Worm (Caenorhabditis elegans): ENCODE results near the gene gcy-14.

gcy-14 gene

ce11 chrV:14868181-14868580 is at the start of gene gcy-14:
Gene gcy-14, minus strand, starts transcription at chrV:14868281.
- no peak for TF ChIP-seq hlh-1 (tag; optimal IDR thresholded peaks at IDR 0.05)
- no peak for TF ChIP-seq unc-62 (GFP tag; optimal IDR thresholded peaks at IDR 0.05)
- TF ChIP-seq lin-13 (tag; optimal IDR thresholded peaks at IDR 0.05): no peak
- TF ChIP-seq mls-2 (tag; optimal IDR thresholded peaks at IDR 0.05): no peak
- no peak for TF ChIP-seq flh-1 (GFP tag; optimal IDR thresholded peaks at IDR 0.05)
- TF ChIP-seq ceh-43 (GFP tag; optimal IDR thresholded peaks at IDR 0.05): no peak
- no peak for TF ChIP-seq ceh-39 (tag; optimal IDR thresholded peaks at IDR 0.05)
- no peak for TF ChIP-seq pha-4 (tag; optimal IDR thresholded peaks at IDR 0.05)
- no peak for TF ChIP-seq sem-2 (GFP tag; optimal IDR thresholded peaks at IDR 0.05)
- no peak for TF ChIP-seq M03D4.4 (tag; optimal IDR thresholded peaks at IDR 0.05)

- no peak for TF ChIP-seq lin-32 (GFP tag; optimal IDR thresholded peaks at IDR 0.05)
- TF ChIP-seq ham-2 (GFP tag; optimal IDR thresholded peaks at IDR 0.05): no peak
- TF ChIP-seq blmp-1 (tag; optimal IDR thresholded peaks at IDR 0.05): no peak
- TF ChIP-seq mab-5 (tag; optimal IDR thresholded peaks at IDR 0.05): no peak
- TF ChIP-seq ceh-43 (GFP tag; optimal IDR thresholded peaks at IDR 0.05): no peak
- TF ChIP-seq tbx-8 (GFP tag; optimal IDR thresholded peaks at IDR 0.05): no peak
- TF ChIP-seq flh-1 (GFP tag; optimal IDR thresholded peaks at IDR 0.05): no peak
- no peak for TF ChIP-seq snpc-4 (tag; optimal IDR thresholded peaks at IDR 0.05)
- no peak for TF ChIP-seq elt-3 (tag; optimal IDR thresholded peaks at IDR 0.05)
- TF ChIP-seq lsy-2 (tag; optimal IDR thresholded peaks at IDR 0.05): no peak
- TF ChIP-seq nhr-12 (tag; optimal IDR thresholded peaks at IDR 0.05): no peak
- no peak for TF ChIP-seq drap-1 (GFP tag; optimal IDR thresholded peaks at IDR 0.05)
- no peak for TF ChIP-seq elt-1 (tag; optimal IDR thresholded peaks at IDR 0.05; ENCODE audit: borderline replicate concordance, insufficient read depth)
- TF ChIP-seq unc-39 (tag; optimal IDR thresholded peaks at IDR 0.05): no peak
- TF ChIP-seq sptf-1 (tag; optimal IDR thresholded peaks at IDR 0.05): no peak
- TF ChIP-seq bed-3 (GFP tag; optimal IDR thresholded peaks at IDR 0.05): no peak
- TF ChIP-seq mls-2 (tag; optimal IDR thresholded peaks at IDR 0.05): no peak
- TF ChIP-seq ces-1 (GFP tag; optimal IDR thresholded peaks at IDR 0.05): no peak
- TF ChIP-seq lin-13 (tag; optimal IDR thresholded peaks at IDR 0.05): no peak
- no peak for TF ChIP-seq unc-62 (GFP tag; optimal IDR thresholded peaks at IDR 0.05)
Observed at ce11 chrV:14915599-14915998, 47.5 kb upstream of the gcy-14 start, which contains the start of gene H12D21.11. Gene H12D21.11, plus strand, starts transcription at chrV:14915899.

- TF ChIP-seq sem-2 (GFP tag; optimal IDR thresholded peaks at IDR 0.05): no peak
Observed at ce11 chrV:14910758-14911157, 42.7 kb upstream of the gcy-14 start.

- TF ChIP-seq unc-120 (tag; optimal IDR thresholded peaks at IDR 0.05; ENCODE audit: poor library complexity, severe bottlenecking) (peak; percentile 54), elt-3 (tag; optimal IDR thresholded peaks at IDR 0.05) (no peak)
Observed at ce11 chrV:14909331-14909835, 41.3 kb upstream of the gcy-14 start, which contains the start of gene H12D21.9. Gene H12D21.9, minus strand, starts transcription at chrV:14909478.

ce11 chrV:14907445-14907844 is 39.4 kb upstream of the gcy-14 start:
- TF ChIP-seq lin-13 (tag; optimal IDR thresholded peaks at IDR 0.05) (no peak), nhr-237 (tag; optimal IDR thresholded peaks at IDR 0.05) (no peak), pha-4 (tag; optimal IDR thresholded peaks at IDR 0.05) (no peak), ceh-39 (tag; optimal IDR thresholded peaks at IDR 0.05) (no peak), unc-120 (tag; optimal IDR thresholded peaks at IDR 0.05; ENCODE audit: poor library complexity, severe bottlenecking) (no peak), flh-1 (GFP tag; optimal IDR thresholded peaks at IDR 0.05) (no peak), snpc-4 (tag; optimal IDR thresholded peaks at IDR 0.05) (no peak), nhr-12 (tag; optimal IDR thresholded peaks at IDR 0.05) (no peak), cnd-1 (tag; optimal IDR thresholded peaks at IDR 0.05) (no peak), ceh-43 (GFP tag; optimal IDR thresholded peaks at IDR 0.05) (no peak), blmp-1 (tag; optimal IDR thresholded peaks at IDR 0.05) (no peak), lsy-2 (tag; optimal IDR thresholded peaks at IDR 0.05) (no peak), M03D4.4 (tag; optimal IDR thresholded peaks at IDR 0.05) (no peak), mep-1 (tag; optimal IDR thresholded peaks at IDR 0.05) (no peak), mab-5 (tag; optimal IDR thresholded peaks at IDR 0.05) (no peak), nhr-28 (tag; optimal IDR thresholded peaks at IDR 0.05) (no peak), ztf-11 (tag; optimal IDR thresholded peaks at IDR 0.05) (no peak), tbx-8 (GFP tag; optimal IDR thresholded peaks at IDR 0.05) (no peak)
